Worm (Caenorhabditis elegans) whole organism, L4 larva: Measurements from ENCODE around the gene srh-276.

ENCODE experiments used
- ama-1 ChIP-seq: fragments of 150-350 bp; optimal IDR thresholded peaks from 2 replicates; lab custom pipeline; 2014; ENCODE audit warnings: inconsistent platforms, mixed read lengths
- fkh-10 ChIP-seq: fragments of 150-350 bp; optimal IDR thresholded peaks from 2 replicates; lab custom pipeline; 2014; ENCODE audit warnings: missing biosample characterization, missing genetic modification reagents, missing genetic modification characterization
- lin-15B ChIP-seq: fragments of 150-350 bp; sonication (generic microtip); optimal IDR thresholded peaks from 3 replicates; lab custom pipeline; 2014; ENCODE audit warnings: missing biosample characterization, missing genetic modification characterization
- nhr-11 ChIP-seq: fragments of 150-350 bp; optimal IDR thresholded peaks from 2 replicates; lab custom pipeline; 2014; ENCODE audit warnings: missing biosample characterization, missing genetic modification characterization
- ztf-7 ChIP-seq: fragments of 150-350 bp; optimal IDR thresholded peaks from 2 replicates; lab custom pipeline; 2014; ENCODE audit warnings: missing biosample characterization, missing genetic modification characterization

- TF ChIP-seq fkh-10 (GFP tag; lab: Kevin White, UChicago) (no peak), ztf-7 (tag; lab: Kevin White, UChicago) (no peak), lin-15B (tag; lab: Kevin White, UChicago) (no peak), ama-1 (no peak), nhr-11 (tag; lab: Kevin White, UChicago) (peak; percentile 40)
Measured at ce11 chrV:15563985-15564384, 34.8 kb downstream of the srh-276 start.
